Worm (Caenorhabditis elegans) whole organism, young adult: ENCODE measurements around the gene pqn-74.

Source experiments
- B0336.3 ChIP-seq: fragments of 200-800 bp; sonication (Bioruptor generic); IDR thresholded peaks from 2 replicates; pipeline ENCODE4 v1.3.6; 2022; ENCODE audit warnings: missing genetic modification characterization, missing compliant biosample characterization
- C17E4.6 ChIP-seq: fragments of 200-800 bp; sonication (Bioruptor generic); IDR thresholded peaks from 2 replicates; pipeline ENCODE4 v1.3.6; 2022; ENCODE audit warnings: missing genetic modification reagents, missing genetic modification characterization, missing compliant biosample characterization
- F23B12.7 ChIP-seq: sonication (generic microtip); optimal IDR thresholded peaks from 2 replicates; lab custom pipeline; 2017; ENCODE audit warnings: missing genetic modification characterization, mild to moderate bottlenecking, missing compliant biosample characterization, antibody characterized with exemption, moderate library complexity; ENCODE audit not compliant: insufficient read depth
- F33H1.4 ChIP-seq: fragments of 200-800 bp; sonication (Bioruptor generic); IDR thresholded peaks from 2 replicates; pipeline ENCODE4 v1.3.6; 2022; ENCODE audit warnings: missing genetic modification reagents, missing genetic modification characterization, missing compliant biosample characterization
- F37B4.10 ChIP-seq: fragments of 200-800 bp; sonication (Bioruptor generic); IDR thresholded peaks from 2 replicates; pipeline ENCODE4 v1.3.6; 2022; ENCODE audit warnings: missing genetic modification characterization, missing compliant biosample characterization
- F52B5.7 ChIP-seq: sonication (generic microtip); optimal IDR thresholded peaks from 2 replicates; lab custom pipeline; 2016; ENCODE audit warnings: mild to moderate bottlenecking, missing genetic modification characterization, missing compliant biosample characterization
- K11D2.4 ChIP-seq: fragments of 200-800 bp; sonication (Bioruptor generic); IDR thresholded peaks from 2 replicates; pipeline ENCODE4 v1.3.6; 2022; ENCODE audit warnings: missing genetic modification reagents, missing genetic modification characterization, missing compliant biosample characterization
- T07F8.4 ChIP-seq: sonication (generic microtip); optimal IDR thresholded peaks from 2 replicates; lab custom pipeline; 2016; ENCODE audit warnings: mild to moderate bottlenecking, missing genetic modification characterization, moderate library complexity, missing compliant biosample characterization
- Y53G8AR.9 ChIP-seq: fragments of 200-800 bp; sonication (Bioruptor generic); conservative IDR thresholded peaks from 2 replicates; pipeline ENCODE4 v1.3.6; 2022; ENCODE audit warnings: missing genetic modification reagents, missing genetic modification characterization, missing compliant biosample characterization
- Y56A3A.18 ChIP-seq: fragments of 200-800 bp; sonication (Bioruptor generic); IDR thresholded peaks from 2 replicates; pipeline ENCODE4 v1.3.6; 2022; ENCODE audit warnings: missing genetic modification reagents, missing genetic modification characterization, missing compliant biosample characterization
- attf-5 ChIP-seq: fragments of 200-800 bp; sonication (Bioruptor generic); optimal IDR thresholded peaks from 2 replicates; lab custom pipeline; 2018; ENCODE audit warnings: mild to moderate bottlenecking, missing genetic modification characterization, missing compliant biosample characterization
- bed-2 ChIP-seq: fragments of 200-800 bp; sonication (Bioruptor generic); IDR thresholded peaks from 2 replicates; pipeline ENCODE4 v1.3.6; 2022; ENCODE audit warnings: missing genetic modification reagents, missing genetic modification characterization, missing compliant biosample characterization
- cebp-1 ChIP-seq, 2 experiments: fragments of 200-800 bp in 1 of 2; sonication (Bioruptor generic) in 1 of 2; sonication (generic microtip) in 1 of 2; IDR thresholded peaks in 1 of 2; optimal IDR thresholded peaks in 1 of 2; 2 replicates each; pipeline versions ENCODE4 v1.3.6 to Lab custom; 2017 to 2022; ENCODE audit warnings: missing compliant biosample characterization in 2 of 2, missing genetic modification characterization in 2 of 2, mild to moderate bottlenecking in 1 of 2, missing genetic modification reagents in 1 of 2, moderate library complexity in 1 of 2
- cebp-2 ChIP-seq: fragments of 200-800 bp; sonication (Bioruptor generic); IDR thresholded peaks from 2 replicates; pipeline ENCODE4 v1.3.6; 2022; ENCODE audit warnings: missing genetic modification characterization, missing compliant biosample characterization
- chd-7 ChIP-seq: sonication (generic microtip); optimal IDR thresholded peaks from 2 replicates; lab custom pipeline; 2016; ENCODE audit warnings: mild to moderate bottlenecking, missing genetic modification characterization, moderate library complexity, missing compliant biosample characterization
- die-1 ChIP-seq: sonication (generic microtip); optimal IDR thresholded peaks from 2 replicates; lab custom pipeline; 2016; ENCODE audit warnings: missing genotype, mild to moderate bottlenecking, missing genetic modification characterization, missing compliant biosample characterization
- egl-44 ChIP-seq: fragments of 200-800 bp; sonication (Bioruptor generic); IDR thresholded peaks from 2 replicates; pipeline ENCODE4 v1.3.6; 2022; ENCODE audit warnings: missing genetic modification reagents, missing genetic modification characterization, missing compliant biosample characterization
- ets-4 ChIP-seq: fragments of 200-800 bp; sonication (Bioruptor generic); optimal IDR thresholded peaks from 2 replicates; lab custom pipeline; 2018; ENCODE audit warnings: mild to moderate bottlenecking, missing genetic modification characterization, missing compliant biosample characterization
- him-1 ChIP-seq: sonication (generic microtip); optimal IDR thresholded peaks from 2 replicates; lab custom pipeline; 2016; ENCODE audit warnings: missing genotype, missing genetic modification reagents, missing genetic modification characterization, missing compliant biosample characterization
- hlh-26 ChIP-seq: fragments of 200-800 bp; sonication (Bioruptor generic); conservative IDR thresholded peaks from 2 replicates; pipeline ENCODE4 v1.3.6; 2022; ENCODE audit warnings: missing genetic modification reagents, missing genetic modification characterization, missing compliant biosample characterization
- hsf-1 ChIP-seq: fragments of 200-800 bp; sonication (Bioruptor generic); IDR thresholded peaks from 2 replicates; pipeline ENCODE4 v1.3.6; 2022; ENCODE audit warnings: missing genetic modification reagents, missing genetic modification characterization, missing compliant biosample characterization
- let-526 ChIP-seq: fragments of 200-800 bp; sonication (Bioruptor generic); IDR thresholded peaks from 2 replicates; pipeline ENCODE4 v1.3.6; 2022; ENCODE audit warnings: missing genetic modification reagents, missing genetic modification characterization, missing compliant biosample characterization
- let-607 ChIP-seq, 2 experiments: fragments of 200-800 bp in 1 of 2; sonication (Bioruptor generic) in 1 of 2; sonication (generic microtip) in 1 of 2; optimal IDR thresholded peaks; 2 replicates each; lab custom pipeline; 2016 to 2018; ENCODE audit warnings: mild to moderate bottlenecking in 2 of 2, missing compliant biosample characterization in 2 of 2, missing genetic modification characterization in 2 of 2, moderate library complexity in 2 of 2, missing genotype in 1 of 2
- lin-26 ChIP-seq: fragments of 200-800 bp; sonication (Bioruptor generic); IDR thresholded peaks from 2 replicates; pipeline ENCODE4 v1.3.6; 2022; ENCODE audit warnings: missing genetic modification reagents, missing genetic modification characterization, missing compliant biosample characterization
- lin-40 ChIP-seq: sonication (generic microtip); optimal IDR thresholded peaks from 2 replicates; lab custom pipeline; 2016; ENCODE audit warnings: missing genetic modification characterization, mild to moderate bottlenecking, missing compliant biosample characterization, missing genotype, missing genetic modification reagents
- lin-54 ChIP-seq: fragments of 200-800 bp; sonication (Bioruptor generic); optimal IDR thresholded peaks from 2 replicates; lab custom pipeline; 2018; ENCODE audit warnings: mild to moderate bottlenecking, missing genetic modification characterization, missing compliant biosample characterization
- lir-1 ChIP-seq: fragments of 200-800 bp; sonication (Bioruptor generic); conservative IDR thresholded peaks from 2 replicates; pipeline ENCODE4 v1.3.6; 2022; ENCODE audit warnings: missing genetic modification reagents, missing genetic modification characterization, missing compliant biosample characterization
- lsy-27 ChIP-seq: sonication (generic microtip); optimal IDR thresholded peaks from 2 replicates; lab custom pipeline; 2017; ENCODE audit warnings: missing genetic modification characterization, mild to moderate bottlenecking, missing compliant biosample characterization, antibody characterized with exemption, missing genotype, borderline replicate concordance; ENCODE audit not compliant: insufficient read depth
- madf-10 ChIP-seq: sonication (generic microtip); optimal IDR thresholded peaks from 2 replicates; lab custom pipeline; 2016; ENCODE audit warnings: mild to moderate bottlenecking, missing genetic modification characterization, missing compliant biosample characterization
- madf-6 ChIP-seq: fragments of 200-800 bp; sonication (Bioruptor generic); IDR thresholded peaks from 2 replicates; pipeline ENCODE4 v1.3.6; 2022; ENCODE audit warnings: missing genetic modification reagents, missing genetic modification characterization, missing compliant biosample characterization
- mcd-1 ChIP-seq: fragments of 200-800 bp; sonication (Bioruptor generic); IDR thresholded peaks from 2 replicates; pipeline ENCODE4 v1.3.6; 2022; ENCODE audit warnings: missing genetic modification reagents, missing genetic modification characterization, missing compliant biosample characterization
- nfyb-1 ChIP-seq: fragments of 200-800 bp; sonication (Bioruptor generic); IDR thresholded peaks from 2 replicates; pipeline ENCODE4 v1.3.6; 2022; ENCODE audit warnings: missing genetic modification reagents, missing genetic modification characterization, missing compliant biosample characterization
- nhr-80 ChIP-seq: sonication (generic microtip); optimal IDR thresholded peaks from 2 replicates; lab custom pipeline; 2016; ENCODE audit warnings: missing genetic modification characterization, missing compliant biosample characterization
- nhr-90 ChIP-seq: sonication (generic microtip); optimal IDR thresholded peaks from 2 replicates; lab custom pipeline; 2016; ENCODE audit warnings: missing genotype, mild to moderate bottlenecking, missing genetic modification characterization, missing compliant biosample characterization
- pbrm-1 ChIP-seq: fragments of 200-800 bp; sonication (Bioruptor generic); IDR thresholded peaks from 2 replicates; pipeline ENCODE4 v1.3.6; 2022; ENCODE audit warnings: missing genetic modification reagents, missing genetic modification characterization, missing compliant biosample characterization
- pha-4 ChIP-seq: fragments of 150-350 bp; sonication (generic microtip); optimal IDR thresholded peaks from 2 replicates; lab custom pipeline; 2014; ENCODE audit warnings: missing biosample characterization, missing genetic modification reagents, missing genetic modification characterization
- repo-1 ChIP-seq: sonication (generic microtip); optimal IDR thresholded peaks from 2 replicates; lab custom pipeline; 2017; ENCODE audit warnings: mild to moderate bottlenecking, missing genetic modification characterization, missing compliant biosample characterization
- snpc-1.3 ChIP-seq: sonication (generic microtip); optimal IDR thresholded peaks from 2 replicates; lab custom pipeline; 2017; ENCODE audit warnings: missing genetic modification characterization, mild to moderate bottlenecking, missing compliant biosample characterization, antibody characterized with exemption, moderate library complexity, missing genotype, missing genetic modification reagents; ENCODE audit not compliant: insufficient read depth
- snpc-4 ChIP-seq, 5 experiments: fragments of 150-350 bp in 1 of 5; sonication (generic microtip) in 4 of 5; optimal IDR thresholded peaks; 2 replicates each; lab custom pipeline; 2014 to 2018; ENCODE audit warnings: missing genetic modification characterization in 5 of 5, missing biosample characterization in 3 of 5, antibody characterized with exemption in 2 of 5, mild to moderate bottlenecking in 2 of 5, missing compliant biosample characterization in 2 of 5, missing genotype in 2 of 5, moderate library complexity in 2 of 5, missing genetic modification reagents in 1 of 5
- tbp1 ChIP-seq: fragments of 200-800 bp; sonication (Bioruptor generic); optimal IDR thresholded peaks from 2 replicates; lab custom pipeline; 2018; ENCODE audit warnings: mild to moderate bottlenecking, missing genetic modification characterization, missing compliant biosample characterization
- tbx-9 ChIP-seq: sonication (generic microtip); optimal IDR thresholded peaks from 2 replicates; lab custom pipeline; 2016; ENCODE audit warnings: borderline replicate concordance, missing genetic modification characterization, inconsistent platforms, missing compliant biosample characterization
- tlf-1 ChIP-seq: fragments of 200-800 bp; sonication (Bioruptor generic); optimal IDR thresholded peaks from 2 replicates; lab custom pipeline; 2018; ENCODE audit warnings: mild to moderate bottlenecking, missing genetic modification characterization, missing compliant biosample characterization
- zfh-2 ChIP-seq: fragments of 200-800 bp; sonication (Bioruptor generic); conservative IDR thresholded peaks from 2 replicates; pipeline ENCODE4 v1.3.6; 2022; ENCODE audit warnings: missing genetic modification reagents, missing genetic modification characterization, missing compliant biosample characterization
- ztf-26 ChIP-seq: sonication (generic microtip); optimal IDR thresholded peaks from 2 replicates; lab custom pipeline; 2017; ENCODE audit warnings: missing genetic modification characterization, missing compliant biosample characterization
- ztf-3 ChIP-seq: fragments of 200-800 bp; sonication (Bioruptor generic); optimal IDR thresholded peaks from 2 replicates; lab custom pipeline; 2018; ENCODE audit warnings: mild to moderate bottlenecking, missing genetic modification characterization, missing compliant biosample characterization
- ztf-6 ChIP-seq: fragments of 200-800 bp; sonication (Bioruptor generic); IDR thresholded peaks from 2 replicates; pipeline ENCODE4 v1.3.6; 2022; ENCODE audit warnings: missing genetic modification reagents, missing genetic modification characterization, missing compliant biosample characterization

Gene pqn-74

ce11 chrIV:13318773-13319172 lies 12.4 kb downstream of the pqn-74 start:
- TF ChIP-seq F52B5.7, result peak; percentile 34
- TF ChIP-seq cebp-2 (GFP tag; lab: Robert Waterston, UW), result peak; percentile 90; the same call in 1 of the 2 replicates
- 0 out of 2 replicates have a peak, but pooled peaks have one; percentile 26 for TF ChIP-seq let-526 (GFP tag; lab: Robert Waterston, UW)
- peak; percentile 3 for TF ChIP-seq snpc-1.3 (tag; lab: Kevin White, UChicago)
- TF ChIP-seq nfyb-1 (GFP tag; lab: Robert Waterston, UW), result peak; percentile 82
- peak in 1 of 2 experiments; percentile 54 for TF ChIP-seq let-607 (tag; optimal IDR thresholded peaks at IDR 0.05; lab: Kevin White, UChicago)
- peak; percentile 46 for TF ChIP-seq mcd-1 (GFP tag; lab: Robert Waterston, UW)
- TF ChIP-seq tlf-1, result peak; percentile 83
- peak; percentile 67 for TF ChIP-seq cebp-1 (GFP tag; IDR thresholded peaks at IDR 0.05; lab: Robert Waterston, UW)
- peak; percentile 74 for TF ChIP-seq cebp-1 (tag; optimal IDR thresholded peaks at IDR 0.05; lab: Kevin White, UChicago)
- TF ChIP-seq die-1 (tag; lab: Kevin White, UChicago), result peak; percentile 48
- TF ChIP-seq egl-44 (GFP tag; lab: Robert Waterston, UW), result 0 out of 2 replicates have a peak, but pooled peaks have one; percentile 49
- peak; percentile 63 for TF ChIP-seq madf-10
- TF ChIP-seq nhr-90 (tag; lab: Kevin White, UChicago), result peak; percentile 51
- TF ChIP-seq F37B4.10, result no peak
- peak; percentile 59 for TF ChIP-seq ets-4 (GFP tag; lab: Kevin White, UChicago)
- peak; percentile 80 for TF ChIP-seq B0336.3 (GFP tag; lab: Robert Waterston, UW)
- peak; percentile 30 for TF ChIP-seq ztf-3 (GFP tag; lab: Kevin White, UChicago)
- TF ChIP-seq pbrm-1 (GFP tag; lab: Robert Waterston, UW), result peak; percentile 70
- no peak for TF ChIP-seq T07F8.4 (tag; lab: Kevin White, UChicago)
- TF ChIP-seq F33H1.4 (GFP tag; lab: Robert Waterston, UW), result 0 out of 2 replicates have a peak, but pooled peaks have one; percentile 14
- peak; percentile 17 for TF ChIP-seq him-1 (tag; lab: Kevin White, UChicago)
- no peak for TF ChIP-seq snpc-4 (GFP tag; optimal IDR thresholded peaks at IDR 0.05; lab: Kevin White, UChicago)
- TF ChIP-seq snpc-4 (tag; optimal IDR thresholded peaks at IDR 0.05; lab: Kevin White, UChicago), result peak in 2 of 4 experiments; percentile 5 to 53
- no peak for TF ChIP-seq hlh-26 (GFP tag; lab: Robert Waterston, UW)
- TF ChIP-seq lir-1, result no peak
- TF ChIP-seq nhr-80 (tag; lab: Kevin White, UChicago), result peak; percentile 92
- TF ChIP-seq Y53G8AR.9 (GFP tag; lab: Robert Waterston, UW), result peak; percentile 91
- TF ChIP-seq bed-2 (GFP tag; lab: Robert Waterston, UW), result no peak
- TF ChIP-seq zfh-2, result no peak
- TF ChIP-seq hsf-1 (GFP tag; lab: Robert Waterston, UW), result peak; percentile 51; the same call in 1 of the 2 replicates
- peak; percentile 64 for TF ChIP-seq tbp1 (GFP tag; lab: Kevin White, UChicago)
- TF ChIP-seq madf-6 (GFP tag; lab: Robert Waterston, UW), result peak; percentile 52
- TF ChIP-seq pha-4 (tag; lab: Kevin White, UChicago), result no peak
- TF ChIP-seq repo-1, result peak; percentile 85
- peak; percentile 31 for TF ChIP-seq lin-54 (GFP tag; lab: Kevin White, UChicago)
- TF ChIP-seq ztf-26 (tag; lab: Kevin White, UChicago), result peak; percentile 16
- TF ChIP-seq C17E4.6, result no peak
- TF ChIP-seq ztf-6 (GFP tag; lab: Robert Waterston, UW), result no peak
- peak; percentile 71 for TF ChIP-seq lin-40 (tag; lab: Kevin White, UChicago)
- TF ChIP-seq tbx-9, result peak; percentile 74
- peak; percentile 25 for TF ChIP-seq attf-5 (GFP tag; lab: Kevin White, UChicago)
- 0 out of 2 replicates have a peak, but pooled peaks have one; percentile 56 for TF ChIP-seq Y56A3A.18
- TF ChIP-seq lin-26, result peak; percentile 65; the same call in 1 of the 2 replicates
- peak; percentile 56; the same call in 1 of the 2 replicates for TF ChIP-seq K11D2.4
- TF ChIP-seq F23B12.7 (tag; lab: Kevin White, UChicago), result peak; percentile 80
- peak; percentile 76 for TF ChIP-seq chd-7 (tag; lab: Kevin White, UChicago)
- TF ChIP-seq lsy-27 (tag; lab: Kevin White, UChicago), result no peak
